Worm (Caenorhabditis elegans) whole organism, L2 larva: ENCODE results near the gene F45D3.4.

ENCODE experiments used
- C34F6.9 ChIP-seq: fragments of 150-350 bp; optimal IDR thresholded peaks from 2 replicates; lab custom pipeline; 2014; ENCODE audit warnings: missing biosample characterization, missing genetic modification characterization
- Y55F3AM.14 ChIP-seq: fragments of 200-800 bp; sonication (Bioruptor generic); optimal IDR thresholded peaks from 2 replicates; lab custom pipeline; 2018; ENCODE audit warnings: mild to moderate bottlenecking, missing genetic modification characterization, missing compliant biosample characterization
- ZK546.5 ChIP-seq: sonication (generic microtip); optimal IDR thresholded peaks from 2 replicates; lab custom pipeline; 2017; ENCODE audit warnings: missing biosample characterization, missing genetic modification characterization
- aly-2 ChIP-seq: fragments of 150-350 bp; optimal IDR thresholded peaks from 2 replicates; lab custom pipeline; 2014; ENCODE audit warnings: missing biosample characterization, missing genetic modification characterization
- blmp-1 ChIP-seq: sonication (generic microtip); optimal IDR thresholded peaks from 2 replicates; lab custom pipeline; 2017; ENCODE audit warnings: missing genetic modification characterization, mild to moderate bottlenecking, missing compliant biosample characterization, antibody characterized with exemption, moderate library complexity; ENCODE audit not compliant: insufficient read depth
- ceh-16 ChIP-seq: fragments of 150-350 bp; optimal IDR thresholded peaks from 2 replicates; lab custom pipeline; 2014; ENCODE audit warnings: missing biosample characterization, missing genetic modification characterization
- ceh-82 ChIP-seq: fragments of 150-350 bp; optimal IDR thresholded peaks from 2 replicates; lab custom pipeline; 2014; ENCODE audit warnings: missing biosample characterization, missing genetic modification characterization
- crh-2 ChIP-seq: sonication (generic microtip); optimal IDR thresholded peaks from 2 replicates; lab custom pipeline; 2017; ENCODE audit warnings: missing biosample characterization, missing genetic modification characterization
- elt-1 ChIP-seq: fragments of 150-350 bp; optimal IDR thresholded peaks from 2 replicates; lab custom pipeline; 2014; ENCODE audit warnings: missing biosample characterization, missing genetic modification characterization
- fos-1 ChIP-seq: fragments of 150-350 bp; optimal IDR thresholded peaks from 2 replicates; lab custom pipeline; 2014; ENCODE audit warnings: missing biosample characterization, missing genetic modification characterization
- lin-11 ChIP-seq: fragments of 150-350 bp; sonication (generic microtip); optimal IDR thresholded peaks from 2 replicates; lab custom pipeline; 2014; ENCODE audit warnings: missing biosample characterization, missing genetic modification characterization, inconsistent platforms, mixed read lengths
- lin-13 ChIP-seq: fragments of 150-350 bp; optimal IDR thresholded peaks from 2 replicates; lab custom pipeline; 2014; ENCODE audit warnings: missing biosample characterization, missing genetic modification reagents, missing genetic modification characterization
- lsy-2 ChIP-seq, 2 experiments: fragments of 150-350 bp in 1 of 2; sonication (generic microtip) in 1 of 2; optimal IDR thresholded peaks; 2 replicates each; lab custom pipeline; 2014 to 2017; ENCODE audit warnings: missing biosample characterization in 2 of 2, missing genetic modification characterization in 2 of 2
- mdl-1 ChIP-seq, 2 experiments: fragments of 150-350 bp in 1 of 2; sonication (generic microtip) in 1 of 2; optimal IDR thresholded peaks; 2 replicates each; lab custom pipeline; 2017; ENCODE audit warnings: missing biosample characterization in 2 of 2, missing genetic modification characterization in 2 of 2
- nhr-11 ChIP-seq: fragments of 150-350 bp; optimal IDR thresholded peaks from 2 replicates; lab custom pipeline; 2014; ENCODE audit warnings: missing biosample characterization, missing genetic modification characterization
- nhr-23 ChIP-seq: fragments of 150-350 bp; optimal IDR thresholded peaks from 2 replicates; lab custom pipeline; 2014; ENCODE audit warnings: missing biosample characterization, missing genetic modification reagents, missing genetic modification characterization
- nhr-237 ChIP-seq: fragments of 150-350 bp; optimal IDR thresholded peaks from 2 replicates; lab custom pipeline; 2014; ENCODE audit warnings: missing biosample characterization, missing genetic modification characterization
- nhr-25 ChIP-seq: fragments of 150-350 bp; sonication (generic microtip); optimal IDR thresholded peaks from 3 replicates; lab custom pipeline; 2014; ENCODE audit warnings: missing biosample characterization, missing genetic modification characterization
- nhr-6 ChIP-seq: fragments of 150-350 bp; optimal IDR thresholded peaks from 2 replicates; lab custom pipeline; 2014; ENCODE audit warnings: missing biosample characterization, missing genetic modification characterization
- nhr-77 ChIP-seq: fragments of 150-350 bp; optimal IDR thresholded peaks from 2 replicates; lab custom pipeline; 2014; ENCODE audit warnings: missing biosample characterization, missing genetic modification characterization
- peb-1 ChIP-seq: fragments of 150-350 bp; optimal IDR thresholded peaks from 2 replicates; lab custom pipeline; 2014; ENCODE audit warnings: missing biosample characterization, missing genetic modification characterization
- sem-4 ChIP-seq: fragments of 150-350 bp; optimal IDR thresholded peaks from 2 replicates; lab custom pipeline; 2014; ENCODE audit warnings: missing biosample characterization, missing genetic modification reagents, missing genetic modification characterization
- sma-3 ChIP-seq: sonication (generic microtip); optimal IDR thresholded peaks from 2 replicates; lab custom pipeline; 2016; ENCODE audit warnings: missing genetic modification reagents, missing genetic modification characterization, missing compliant biosample characterization
- sma-9 ChIP-seq, 2 experiments: fragments of 150-350 bp in 1 of 2; sonication (generic microtip) in 1 of 2; optimal IDR thresholded peaks; 2 replicates each; lab custom pipeline; 2014 to 2016; ENCODE audit warnings: missing genetic modification characterization in 2 of 2, mild to moderate bottlenecking in 1 of 2, missing biosample characterization in 1 of 2, missing compliant biosample characterization in 1 of 2, missing genetic modification reagents in 1 of 2, moderate library complexity in 1 of 2
- snpc-4 ChIP-seq: fragments of 150-350 bp; optimal IDR thresholded peaks from 2 replicates; lab custom pipeline; 2014; ENCODE audit warnings: missing biosample characterization, missing genetic modification characterization
- unc-39 ChIP-seq: fragments of 150-350 bp; optimal IDR thresholded peaks from 2 replicates; lab custom pipeline; 2014; ENCODE audit warnings: missing biosample characterization, missing genetic modification characterization
- unc-55 ChIP-seq: fragments of 150-350 bp; sonication (generic microtip); optimal IDR thresholded peaks from 3 replicates; lab custom pipeline; 2014; ENCODE audit warnings: missing biosample characterization, missing genetic modification reagents, missing genetic modification characterization
- unc-62 ChIP-seq: fragments of 150-350 bp; optimal IDR thresholded peaks from 2 replicates; lab custom pipeline; 2014; ENCODE audit warnings: missing biosample characterization, missing genetic modification reagents, missing genetic modification characterization
- zag-1 ChIP-seq: fragments of 150-350 bp; optimal IDR thresholded peaks from 2 replicates; lab custom pipeline; 2014; ENCODE audit warnings: missing biosample characterization, missing genetic modification characterization
- ztf-1 ChIP-seq: fragments of 200-800 bp; sonication (Bioruptor generic); conservative IDR thresholded peaks from 2 replicates; pipeline ENCODE4 v1.3.6; 2022; ENCODE audit warnings: missing genetic modification characterization, missing compliant biosample characterization
- ztf-11 ChIP-seq: sonication (generic microtip); optimal IDR thresholded peaks from 2 replicates; lab custom pipeline; 2017; ENCODE audit warnings: missing biosample characterization, missing genetic modification characterization

Gene F45D3.4

ce11 chrV:12575846-12576245, 22.9 kb upstream of the F45D3.4 start:
- TF ChIP-seq elt-1 (tag; lab: Kevin White, UChicago) (no peak), unc-55 (GFP tag; lab: Kevin White, UChicago) (no peak), C34F6.9 (tag; lab: Kevin White, UChicago) (no peak), nhr-23 (tag; lab: Kevin White, UChicago) (no peak), nhr-11 (tag; lab: Kevin White, UChicago) (no peak), blmp-1 (tag; lab: Kevin White, UChicago) (no peak), fos-1 (no peak), lin-13 (no peak), unc-62 (GFP tag; lab: Kevin White, UChicago) (no peak), ceh-82 (tag; lab: Kevin White, UChicago) (no peak)

DNA sequence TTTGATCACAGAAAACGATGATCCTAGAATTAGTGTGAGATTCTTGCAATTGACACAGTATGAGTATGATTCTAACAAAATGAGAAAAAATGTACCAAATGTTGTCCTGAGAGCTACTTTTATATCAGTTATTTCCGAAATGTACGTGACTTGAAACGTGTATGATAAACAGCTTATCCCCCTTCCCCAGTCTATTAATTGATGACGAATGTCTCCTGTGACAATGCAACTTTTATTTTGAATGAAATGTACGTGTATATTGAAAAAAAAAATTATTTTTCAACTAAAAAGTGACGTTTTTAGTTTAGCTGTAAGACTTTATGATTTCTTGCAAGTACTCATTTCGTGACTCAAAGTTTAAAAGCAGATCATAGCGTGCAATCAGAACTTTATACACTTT, 17.3 kb upstream of the F45D3.4 start:
- no peak for TF ChIP-seq ztf-1
- no peak for TF ChIP-seq sma-3 (GFP tag; lab: Kevin White, UChicago)
- TF ChIP-seq Y55F3AM.14 (GFP tag; lab: Kevin White, UChicago) = no peak
- no peak for TF ChIP-seq nhr-77
- no peak for TF ChIP-seq lin-11 (tag; lab: Kevin White, UChicago)
- TF ChIP-seq sem-4 (tag; lab: Kevin White, UChicago) = no peak
- TF ChIP-seq lsy-2 (tag; optimal IDR thresholded peaks at IDR 0.05; lab: Kevin White, UChicago) = no peak
- TF ChIP-seq elt-1 (tag; lab: Kevin White, UChicago) = no peak
- TF ChIP-seq aly-2 (tag; lab: Kevin White, UChicago) = no peak
- no peak for TF ChIP-seq fos-1

DNA sequence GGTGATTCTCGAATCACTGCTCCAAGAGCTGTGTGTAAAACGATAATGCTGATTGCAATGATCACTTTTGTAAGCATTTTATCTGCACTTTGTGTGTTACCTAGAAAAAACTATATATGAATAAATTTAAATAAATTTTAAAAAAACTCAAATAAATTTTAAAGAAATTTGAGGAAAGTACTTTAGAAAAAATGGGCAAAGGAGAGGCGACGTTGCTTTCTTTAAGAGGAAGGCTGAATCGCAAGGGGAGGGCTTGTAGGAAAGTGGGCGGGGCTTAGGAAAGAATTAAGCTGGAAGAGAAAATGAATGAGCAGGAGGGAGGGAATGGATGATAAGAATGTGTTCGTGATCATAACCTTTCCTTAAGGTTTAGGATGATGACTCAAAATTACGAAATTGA, 14.9 kb upstream of the F45D3.4 start, which contains the start of gene E02A10.4:
TSS of gene E02A10.4 (minus strand) at position 101 of the 400 bp plus-strand sequence.
- TF ChIP-seq nhr-237 (tag; lab: Kevin White, UChicago) (no peak), fos-1 (no peak), sma-9 (GFP tag; optimal IDR thresholded peaks at IDR 0.05; lab: Kevin White, UChicago) (no peak), sma-9 (tag; optimal IDR thresholded peaks at IDR 0.05; lab: Kevin White, UChicago) (no peak), snpc-4 (tag; lab: Kevin White, UChicago) (no peak), ZK546.5 (tag; lab: Kevin White, UChicago) (no peak), nhr-25 (no peak), sma-3 (GFP tag; lab: Kevin White, UChicago) (no peak), peb-1 (tag; lab: Kevin White, UChicago) (no peak), nhr-23 (tag; lab: Kevin White, UChicago) (no peak), ztf-11 (tag; lab: Kevin White, UChicago) (no peak), C34F6.9 (tag; lab: Kevin White, UChicago) (no peak), ceh-16 (tag; lab: Kevin White, UChicago) (no peak), unc-39 (no peak), elt-1 (tag; lab: Kevin White, UChicago) (no peak), lin-13 (no peak), crh-2 (no peak)

ce11 chrV:12567312-12567711, 14.3 kb upstream of the F45D3.4 start:
- TF ChIP-seq lin-11 (tag; lab: Kevin White, UChicago) (no peak), mdl-1 (tag; optimal IDR thresholded peaks at IDR 0.05; lab: Kevin White, UChicago) (no peak), nhr-23 (tag; lab: Kevin White, UChicago) (no peak), C34F6.9 (tag; lab: Kevin White, UChicago) (no peak), sem-4 (tag; lab: Kevin White, UChicago) (no peak), zag-1 (tag; lab: Kevin White, UChicago) (no peak), ztf-1 (no peak), unc-39 (no peak), elt-1 (tag; lab: Kevin White, UChicago) (no peak)
- TF ChIP-seq, all 48 proteins: peak for 0

DNA sequence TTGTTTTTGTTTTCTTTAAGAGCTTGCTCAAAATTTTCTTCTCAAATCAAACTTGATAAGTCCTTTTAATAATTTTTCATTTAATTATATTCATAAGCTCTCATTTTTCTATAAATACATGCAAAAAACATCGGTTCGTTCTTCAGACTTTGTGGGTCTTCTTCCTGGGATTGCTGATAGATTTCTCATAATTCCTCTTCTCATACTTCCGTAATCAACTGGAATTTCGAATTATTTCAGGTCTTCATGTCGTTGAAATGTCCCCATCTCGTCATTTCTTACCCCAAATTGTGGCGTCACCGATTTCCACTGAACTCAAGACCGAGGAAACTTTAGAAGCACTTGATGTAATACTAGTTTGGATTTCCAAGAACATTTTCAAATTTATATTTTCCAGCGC, 11.9 kb upstream of the F45D3.4 start:
- TF ChIP-seq nhr-6 (tag; lab: Kevin White, UChicago) (no peak), nhr-23 (tag; lab: Kevin White, UChicago) (no peak), sma-9 (GFP tag; optimal IDR thresholded peaks at IDR 0.05; lab: Kevin White, UChicago) (peak; percentile 9), sma-9 (tag; optimal IDR thresholded peaks at IDR 0.05; lab: Kevin White, UChicago) (no peak), lin-13 (no peak)

- TF ChIP-seq fos-1 (no peak), sem-4 (tag; lab: Kevin White, UChicago) (no peak), nhr-237 (tag; lab: Kevin White, UChicago) (no peak), unc-62 (GFP tag; lab: Kevin White, UChicago) (no peak)
Observed at ce11 chrV:12563187-12563586, 10.2 kb upstream of the F45D3.4 start, which contains the start of gene mrps-5. Gene mrps-5 (plus strand): TSS chrV:12563487.
